Worm (Caenorhabditis elegans) whole organism, late embryonic: Measurements from ENCODE around the gene erp-44.3.

Experiments used
- hlh-13 ChIP-seq: fragments of 200-800 bp; sonication (Bioruptor generic); optimal IDR thresholded peaks from 2 replicates; lab custom pipeline; 2018; ENCODE audit warnings: mild to moderate bottlenecking, missing genetic modification characterization, missing compliant biosample characterization
- nhr-11 ChIP-seq: fragments of 150-350 bp; optimal IDR thresholded peaks from 2 replicates; lab custom pipeline; 2014; ENCODE audit warnings: missing biosample characterization, missing genetic modification characterization
- pha-4 ChIP-seq: fragments of 150-350 bp; optimal IDR thresholded peaks from 2 replicates; lab custom pipeline; 2018; ENCODE audit warnings: missing biosample characterization, missing genetic modification reagents, missing genetic modification characterization

DNA sequence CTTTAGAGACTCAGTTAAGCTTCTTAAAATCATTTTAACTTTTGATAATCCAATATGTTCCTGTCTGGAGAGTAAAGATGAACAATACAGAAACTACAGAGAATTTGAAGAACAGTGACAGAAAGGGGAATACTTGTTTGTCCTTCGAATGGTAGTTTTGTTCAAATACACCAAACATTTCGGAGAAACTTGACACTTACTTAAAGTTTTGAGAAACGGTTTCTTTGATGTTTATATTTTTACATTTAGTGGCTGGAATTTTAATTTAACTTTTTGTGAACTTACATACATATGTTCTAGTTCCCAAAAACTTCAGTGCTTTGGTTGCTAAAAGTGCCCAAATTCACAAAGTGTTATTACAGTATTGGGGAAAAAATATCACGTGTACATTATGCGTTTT, 34.7 kb downstream of the erp-44.3 start, which contains the start of gene B0218.5:
- no peak for TF ChIP-seq hlh-13 (GFP tag; lab: Kevin White, UChicago)
- no peak for TF ChIP-seq pha-4 (tag; lab: Kevin White, UChicago)
- TF ChIP-seq nhr-11 (tag; lab: Kevin White, UChicago), result no peak
